Worm (Caenorhabditis elegans): ENCODE measurements around the gene F38A1.9.

F38A1.9 gene

DNA sequence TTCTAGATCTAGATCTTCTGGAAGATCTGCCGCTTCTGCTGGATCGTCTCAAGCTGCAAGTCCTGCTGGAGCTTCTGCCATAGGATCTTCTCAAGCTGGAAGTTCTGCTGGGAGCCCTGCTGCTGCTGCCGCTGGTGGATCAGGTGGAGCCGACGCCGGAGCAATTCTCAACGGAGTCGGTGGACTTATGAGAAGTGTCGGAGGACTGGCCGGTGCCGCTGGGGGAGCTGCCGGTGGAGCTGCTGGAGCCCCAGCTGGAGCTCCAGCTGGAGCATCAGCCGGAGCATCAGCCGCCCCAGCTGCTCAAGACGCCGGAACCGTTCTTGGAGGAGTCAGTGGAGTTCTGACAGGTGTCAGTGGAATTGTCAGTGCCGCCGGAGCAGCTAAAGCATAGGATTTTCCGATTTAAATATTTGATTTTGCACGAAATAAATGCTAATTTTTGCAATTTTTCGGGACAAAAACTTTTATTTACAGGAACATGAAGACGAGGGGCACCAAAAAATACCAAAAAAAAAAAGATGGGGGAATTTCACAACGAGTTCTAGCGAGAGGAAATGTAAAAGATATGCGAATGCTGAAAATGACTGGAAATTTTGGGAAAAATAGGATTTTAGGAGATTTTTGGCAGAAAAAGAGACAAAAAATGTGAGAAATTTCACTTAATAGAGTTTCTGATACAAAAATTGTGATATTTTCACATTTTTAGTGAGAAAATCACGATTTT lies 12.6 kb downstream of the F38A1.9 start:
- TF ChIP-seq sox-4 (tag; optimal IDR thresholded peaks at IDR 0.05), result no peak
- TF ChIP-seq ceh-30 (tag; optimal IDR thresholded peaks at IDR 0.05), result no peak
- no peak for TF ChIP-seq pat-9 (tag; optimal IDR thresholded peaks at IDR 0.05)
- TF ChIP-seq elt-4 (tag; optimal IDR thresholded peaks at IDR 0.05), result no peak
- TF ChIP-seq che-1 (tag; optimal IDR thresholded peaks at IDR 0.05), result no peak
- no peak for TF ChIP-seq Y22D7AL.16 (tag; optimal IDR thresholded peaks at IDR 0.05)
- no peak for TF ChIP-seq tbx-2 (tag; optimal IDR thresholded peaks at IDR 0.05)
- TF ChIP-seq zip-5 (tag; optimal IDR thresholded peaks at IDR 0.05), result no peak
- TF ChIP-seq ets-4 (tag; optimal IDR thresholded peaks at IDR 0.05), result no peak
- no peak for TF ChIP-seq sdc-2 (tag; optimal IDR thresholded peaks at IDR 0.05)
- TF ChIP-seq unc-42 (tag; optimal IDR thresholded peaks at IDR 0.05), result no peak

DNA sequence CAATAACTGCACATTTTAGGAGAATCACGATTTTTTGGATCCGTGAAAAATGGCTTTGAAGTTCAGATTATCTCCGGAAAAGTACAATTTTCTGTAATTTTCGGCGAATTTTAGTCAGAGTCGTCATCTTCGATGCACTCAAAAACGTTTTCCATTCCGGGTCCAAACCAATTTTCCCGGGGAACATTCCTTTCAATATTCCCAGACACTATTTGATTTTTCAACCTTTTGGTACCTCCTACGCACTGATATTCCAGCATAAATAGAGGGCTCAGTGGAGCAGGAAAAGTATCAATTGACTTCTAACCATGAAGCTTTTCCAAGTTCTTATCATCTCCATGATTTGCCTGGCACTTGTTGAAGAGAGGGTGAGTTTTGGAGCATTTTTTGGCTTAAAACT lies 13.6 kb downstream of the F38A1.9 start, which contains the start of gene W09G12.6:
TSS of gene W09G12.6 (plus strand) at position 301 of the 400 bp plus-strand sequence.
- TF ChIP-seq ceh-22 (tag; optimal IDR thresholded peaks at IDR 0.05), result no peak
- no peak for TF ChIP-seq pha-2 (tag; optimal IDR thresholded peaks at IDR 0.05)
- TF ChIP-seq sox-2 (GFP tag; IDR thresholded peaks at IDR 0.05), result no peak
- no peak for TF ChIP-seq hlh-30 (tag; optimal IDR thresholded peaks at IDR 0.05; ENCODE audit: insufficient read depth)
- TF ChIP-seq C08G9.2 (tag; optimal IDR thresholded peaks at IDR 0.05), result no peak
- TF ChIP-seq hlh-15 (tag; optimal IDR thresholded peaks at IDR 0.05), result no peak
- no peak for TF ChIP-seq odd-2 (tag; optimal IDR thresholded peaks at IDR 0.05)
- TF ChIP-seq C38D4.7 (GFP tag; optimal IDR thresholded peaks at IDR 0.05), result no peak
- no peak for TF ChIP-seq lim-6 (tag; optimal IDR thresholded peaks at IDR 0.05)

DNA sequence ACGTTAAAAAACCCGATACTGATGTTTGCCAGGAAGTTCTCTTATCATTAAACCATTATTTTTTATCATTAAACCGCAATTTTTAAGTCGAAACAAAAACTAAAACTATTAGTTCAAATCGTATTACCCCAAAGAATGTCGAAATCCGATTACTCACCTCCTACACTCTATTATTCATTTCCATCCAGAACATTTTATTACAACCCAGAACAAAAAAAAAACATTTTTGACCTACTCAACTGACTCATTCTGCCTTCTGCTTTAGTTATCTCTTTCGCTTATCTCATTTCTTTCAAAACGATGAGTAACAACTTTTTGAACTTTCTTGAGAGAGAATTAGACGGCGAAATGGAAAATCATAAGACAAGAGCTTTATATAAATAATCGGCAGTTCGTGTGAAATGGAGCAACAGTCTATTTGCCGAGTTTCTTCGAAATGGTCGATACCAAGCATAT lies 16.4 kb downstream of the F38A1.9 start, which contains the start of gene W09G12.7:
TSS of gene W09G12.7 (plus strand) at position 406 of the 456 bp plus-strand sequence.
- no peak for TF ChIP-seq pqm-1 (tag; optimal IDR thresholded peaks at IDR 0.05)
- TF ChIP-seq C08G9.2 (tag; optimal IDR thresholded peaks at IDR 0.05), result no peak
- TF ChIP-seq unc-42 (tag; optimal IDR thresholded peaks at IDR 0.05), result no peak
- TF ChIP-seq pag-3 (tag; optimal IDR thresholded peaks at IDR 0.05; ENCODE audit: borderline replicate concordance), result no peak
- TF ChIP-seq hlh-8 (tag; optimal IDR thresholded peaks at IDR 0.05), result no peak
- no peak for TF ChIP-seq eyg-1 (tag; optimal IDR thresholded peaks at IDR 0.05)
- no peak for TF ChIP-seq pat-9 (tag; optimal IDR thresholded peaks at IDR 0.05)
- no peak for TF ChIP-seq sox-4 (tag; optimal IDR thresholded peaks at IDR 0.05)
- no peak for TF ChIP-seq tbx-2 (tag; optimal IDR thresholded peaks at IDR 0.05)
- no peak for TF ChIP-seq K02D7.2 (tag; optimal IDR thresholded peaks at IDR 0.05)
- no peak for TF ChIP-seq hlh-13 (GFP tag; optimal IDR thresholded peaks at IDR 0.05)
- TF ChIP-seq sox-2 (GFP tag; IDR thresholded peaks at IDR 0.05), result no peak

DNA sequence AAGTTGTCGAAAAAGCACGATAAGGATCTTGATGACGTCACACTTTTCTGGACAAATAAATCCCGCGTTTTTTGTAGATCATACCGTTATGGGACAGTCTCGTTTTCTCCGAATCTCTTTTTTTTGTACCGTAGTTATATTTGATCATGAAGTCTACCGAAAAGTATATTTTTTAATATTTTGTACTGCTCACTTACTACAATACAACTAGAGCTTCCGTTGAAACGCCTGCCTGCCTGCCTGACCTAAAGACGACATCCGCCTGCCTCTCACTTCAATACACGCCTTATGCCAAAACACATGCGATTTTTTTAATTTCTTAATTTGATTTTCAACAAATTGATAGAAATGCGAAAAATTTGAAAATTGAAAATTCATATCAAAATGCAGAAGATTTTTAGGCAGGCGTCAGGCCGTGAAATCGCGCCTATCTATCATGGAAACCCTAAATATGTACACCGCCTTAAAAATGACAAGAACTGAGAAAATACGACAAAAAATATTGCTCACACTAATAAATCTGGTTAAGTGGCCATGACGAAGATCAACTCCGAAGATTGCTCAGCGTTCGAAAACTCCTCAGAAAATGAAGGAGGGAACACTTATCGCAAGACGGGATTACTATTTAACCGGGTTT lies 19.4 kb downstream of the F38A1.9 start, which contains the start of gene W09G12.8:
TSS of gene W09G12.8 (plus strand) at position 587 of the 637 bp plus-strand sequence.
- no peak for TF ChIP-seq syd-9 (tag; optimal IDR thresholded peaks at IDR 0.05)
- no peak for TF ChIP-seq K09A11.1 (tag; optimal IDR thresholded peaks at IDR 0.05; ENCODE audit: insufficient read depth)
- TF ChIP-seq che-1 (tag; optimal IDR thresholded peaks at IDR 0.05), result no peak
- TF ChIP-seq nhr-11 (tag; optimal IDR thresholded peaks at IDR 0.05), result no peak
- no peak for TF ChIP-seq C38D4.7 (GFP tag; optimal IDR thresholded peaks at IDR 0.05)

DNA sequence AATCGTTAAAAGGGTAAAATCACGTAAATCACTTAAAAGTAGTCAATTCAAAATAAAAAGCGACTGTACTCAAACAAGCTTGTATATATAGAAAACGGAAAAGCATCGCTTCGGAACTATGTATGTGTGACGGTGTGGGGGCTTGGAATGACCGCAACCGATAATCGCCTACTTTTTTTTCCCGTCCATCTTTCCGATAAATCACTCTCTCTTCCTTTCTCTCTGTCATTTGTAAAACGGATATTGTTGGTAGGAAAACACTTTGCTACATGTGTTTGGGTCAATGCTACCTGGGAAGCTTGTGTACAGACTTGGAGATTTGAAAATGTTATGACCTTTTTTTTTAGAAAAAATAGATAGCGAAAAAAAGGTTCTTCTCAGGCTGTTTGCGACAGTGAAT lies 20.4 kb downstream of the F38A1.9 start:
- TF ChIP-seq hlh-15 (tag; optimal IDR thresholded peaks at IDR 0.05) (no peak), hlh-8 (tag; optimal IDR thresholded peaks at IDR 0.05) (no peak), ets-4 (tag; optimal IDR thresholded peaks at IDR 0.05) (no peak), fkh-10 (GFP tag; optimal IDR thresholded peaks at IDR 0.05) (no peak), fax-1 (tag; optimal IDR thresholded peaks at IDR 0.05) (no peak), K09A11.1 (tag; optimal IDR thresholded peaks at IDR 0.05; ENCODE audit: insufficient read depth) (no peak), unc-86 (tag; optimal IDR thresholded peaks at IDR 0.05) (no peak), mec-3 (tag; optimal IDR thresholded peaks at IDR 0.05; ENCODE audit: borderline replicate concordance) (no peak), ama-1 (optimal IDR thresholded peaks at IDR 0.05) (no peak), ceh-24 (tag; optimal IDR thresholded peaks at IDR 0.05) (no peak), pat-9 (tag; optimal IDR thresholded peaks at IDR 0.05) (no peak), unc-42 (tag; optimal IDR thresholded peaks at IDR 0.05) (no peak), ceh-2 (tag; optimal IDR thresholded peaks at IDR 0.05) (no peak), eyg-1 (tag; optimal IDR thresholded peaks at IDR 0.05) (no peak), che-1 (tag; optimal IDR thresholded peaks at IDR 0.05) (no peak), zip-5 (tag; optimal IDR thresholded peaks at IDR 0.05) (no peak), sdc-2 (tag; optimal IDR thresholded peaks at IDR 0.05) (no peak), nhr-232 (tag; optimal IDR thresholded peaks at IDR 0.05) (no peak)

All from whole organism, late embryonic.